Worm (Caenorhabditis elegans): ENCODE measurements around the gene K10H10.10.

The K10H10.10 gene

ce11 chrII:14488661-14489060 is 18.9 kb upstream of the K10H10.10 start, which contains the start of gene usp-14:
Gene usp-14, minus strand, starts transcription at chrII:14488688.
- TF ChIP-seq zip-8 (tag; optimal IDR thresholded peaks at IDR 0.05): no peak
- peak; percentile 30 for TF ChIP-seq unc-120 (tag; optimal IDR thresholded peaks at IDR 0.05; ENCODE audit: poor library complexity, severe bottlenecking)
- peak; percentile 41 for TF ChIP-seq lin-13 (tag; optimal IDR thresholded peaks at IDR 0.05)
- no peak for TF ChIP-seq drap-1 (GFP tag; optimal IDR thresholded peaks at IDR 0.05)

ce11 chrII:14489407-14489806 is 18.2 kb upstream of the K10H10.10 start, which contains the start of gene vnut-1:
Gene vnut-1, plus strand, starts transcription at chrII:14489802.
- no peak for TF ChIP-seq lin-32 (GFP tag; optimal IDR thresholded peaks at IDR 0.05)
- no peak for TF ChIP-seq drap-1 (GFP tag; optimal IDR thresholded peaks at IDR 0.05)
- peak; percentile 58 for TF ChIP-seq blmp-1 (tag; optimal IDR thresholded peaks at IDR 0.05)

ce11 chrII:14492592-14493196 is 14.9 kb upstream of the K10H10.10 start:
- TF ChIP-seq nhr-237 (tag; optimal IDR thresholded peaks at IDR 0.05): no peak
- TF ChIP-seq mls-2 (tag; optimal IDR thresholded peaks at IDR 0.05): no peak
- TF ChIP-seq ham-2 (GFP tag; optimal IDR thresholded peaks at IDR 0.05): no peak

ce11 chrII:14494014-14494413 is 13.6 kb upstream of the K10H10.10 start:
- TF ChIP-seq ham-2 (GFP tag; optimal IDR thresholded peaks at IDR 0.05) (no peak), M03D4.4 (tag; optimal IDR thresholded peaks at IDR 0.05) (no peak), elt-1 (tag; optimal IDR thresholded peaks at IDR 0.05; ENCODE audit: borderline replicate concordance, insufficient read depth) (no peak), cnd-1 (tag; optimal IDR thresholded peaks at IDR 0.05) (no peak), nhr-76 (tag; optimal IDR thresholded peaks at IDR 0.05) (no peak), pha-4 (tag; optimal IDR thresholded peaks at IDR 0.05) (no peak), blmp-1 (tag; optimal IDR thresholded peaks at IDR 0.05) (no peak), lsy-2 (tag; optimal IDR thresholded peaks at IDR 0.05) (no peak)

ce11 chrII:14494414-14494463 is 13.3 kb upstream of the K10H10.10 start, which contains the start of gene cysl-2:
Gene cysl-2, minus strand, starts transcription at chrII:14494451.
- TF ChIP-seq nhr-2 (tag; optimal IDR thresholded peaks at IDR 0.05) (no peak), zip-8 (tag; optimal IDR thresholded peaks at IDR 0.05) (no peak), lin-13 (tag; optimal IDR thresholded peaks at IDR 0.05) (no peak), nhr-12 (tag; optimal IDR thresholded peaks at IDR 0.05) (no peak)

- TF ChIP-seq elt-1 (tag; optimal IDR thresholded peaks at IDR 0.05; ENCODE audit: borderline replicate concordance, insufficient read depth) (peak; percentile 85), elt-3 (tag; optimal IDR thresholded peaks at IDR 0.05) (no peak), nhr-76 (tag; optimal IDR thresholded peaks at IDR 0.05) (no peak)
Observed at ce11 chrII:14494464-14494863, 13.1 kb upstream of the K10H10.10 start.

- TF ChIP-seq lin-13 (tag; optimal IDR thresholded peaks at IDR 0.05) (no peak), mab-5 (tag; optimal IDR thresholded peaks at IDR 0.05) (no peak), elt-1 (tag; optimal IDR thresholded peaks at IDR 0.05; ENCODE audit: borderline replicate concordance, insufficient read depth) (no peak), ztf-11 (tag; optimal IDR thresholded peaks at IDR 0.05) (no peak), mls-2 (tag; optimal IDR thresholded peaks at IDR 0.05) (no peak), mep-1 (tag; optimal IDR thresholded peaks at IDR 0.05) (no peak), unc-39 (tag; optimal IDR thresholded peaks at IDR 0.05) (no peak), sem-2 (GFP tag; optimal IDR thresholded peaks at IDR 0.05) (no peak), drap-1 (GFP tag; optimal IDR thresholded peaks at IDR 0.05) (no peak), unc-62 (GFP tag; optimal IDR thresholded peaks at IDR 0.05) (no peak), snpc-4 (tag; optimal IDR thresholded peaks at IDR 0.05) (no peak), lsy-2 (tag; optimal IDR thresholded peaks at IDR 0.05) (no peak), tbx-8 (GFP tag; optimal IDR thresholded peaks at IDR 0.05) (no peak), elt-3 (tag; optimal IDR thresholded peaks at IDR 0.05) (no peak), flh-1 (GFP tag; optimal IDR thresholded peaks at IDR 0.05) (no peak), ceh-83 (GFP tag; optimal IDR thresholded peaks at IDR 0.05) (no peak), cnd-1 (tag; optimal IDR thresholded peaks at IDR 0.05) (no peak), nhr-76 (tag; optimal IDR thresholded peaks at IDR 0.05) (no peak)
Observed at ce11 chrII:14495341-14495740, 12.2 kb upstream of the K10H10.10 start.

Measured in whole organism, mixed stage, embryonic.